Worm (Caenorhabditis elegans) whole organism, L4 larva: Measurements from ENCODE around the gene frm-3.

Source experiments
- D1046.2 ChIP-seq: fragments of 200-800 bp; sonication (Bioruptor generic); IDR thresholded peaks from 2 replicates; pipeline ENCODE4 v1.3.6; 2022; ENCODE audit warnings: missing genetic modification characterization, missing compliant biosample characterization
- F10B5.3 ChIP-seq: sonication (generic microtip); optimal IDR thresholded peaks from 2 replicates; lab custom pipeline; 2016; ENCODE audit warnings: mild to moderate bottlenecking, missing genetic modification characterization, missing compliant biosample characterization
- F26F4.8 ChIP-seq: fragments of 200-800 bp; sonication (Bioruptor generic); conservative IDR thresholded peaks from 2 replicates; pipeline ENCODE4 v1.3.6; 2022; ENCODE audit warnings: missing genetic modification characterization, missing compliant biosample characterization
- F37D6.2 ChIP-seq: sonication (generic microtip); optimal IDR thresholded peaks from 2 replicates; lab custom pipeline; 2016; ENCODE audit warnings: mild to moderate bottlenecking, missing genetic modification characterization, missing compliant biosample characterization
- R02D3.7 ChIP-seq: fragments of 150-350 bp; sonication (generic microtip); optimal IDR thresholded peaks from 3 replicates; lab custom pipeline; 2014; ENCODE audit warnings: missing biosample characterization, missing genetic modification characterization
- T20F7.1 ChIP-seq: fragments of 200-800 bp; sonication (Bioruptor generic); optimal IDR thresholded peaks from 2 replicates; lab custom pipeline; 2018; ENCODE audit warnings: mild to moderate bottlenecking, missing genetic modification characterization, missing compliant biosample characterization
- Y5F2A.4 ChIP-seq: fragments of 200-800 bp; sonication (Bioruptor generic); optimal IDR thresholded peaks from 2 replicates; lab custom pipeline; 2018; ENCODE audit warnings: mild to moderate bottlenecking, missing genetic modification characterization, missing compliant biosample characterization
- ZK546.5 ChIP-seq, 2 experiments: sonication (generic microtip); optimal IDR thresholded peaks; 2 replicates each; lab custom pipeline; 2017; ENCODE audit warnings: missing biosample characterization in 2 of 2, missing genetic modification characterization in 2 of 2
- aha-1 ChIP-seq: fragments of 150-350 bp; peaks from one replicate; lab custom pipeline; 2014; ENCODE audit warnings: missing biosample characterization, missing genetic modification characterization
- ama-1 ChIP-seq: fragments of 150-350 bp; optimal IDR thresholded peaks from 2 replicates; lab custom pipeline; 2014; ENCODE audit warnings: inconsistent platforms, mixed read lengths
- arid-1 ChIP-seq: fragments of 200-800 bp; sonication (Bioruptor generic); conservative IDR thresholded peaks from 2 replicates; pipeline ENCODE4 v1.3.6; 2022; ENCODE audit warnings: missing genetic modification reagents, missing genetic modification characterization, missing compliant biosample characterization
- ceh-28 ChIP-seq: fragments of 150-350 bp; optimal IDR thresholded peaks from 2 replicates; lab custom pipeline; 2014; ENCODE audit warnings: missing biosample characterization, missing genetic modification reagents, missing genetic modification characterization
- ceh-32 ChIP-seq: sonication (generic microtip); optimal IDR thresholded peaks from 2 replicates; lab custom pipeline; 2016; ENCODE audit warnings: mild to moderate bottlenecking, missing genetic modification characterization, missing compliant biosample characterization; ENCODE audit not compliant: poor library complexity
- ceh-44 ChIP-seq: fragments of 200-800 bp; sonication (Bioruptor generic); IDR thresholded peaks from 2 replicates; pipeline ENCODE4 v1.3.6; 2022; ENCODE audit warnings: missing genetic modification reagents, missing genetic modification characterization, missing compliant biosample characterization
- ceh-62 ChIP-seq: sonication (generic microtip); optimal IDR thresholded peaks from 2 replicates; lab custom pipeline; 2017; ENCODE audit warnings: missing biosample characterization, missing genetic modification characterization
- ceh-82 ChIP-seq: sonication (generic microtip); optimal IDR thresholded peaks from 2 replicates; lab custom pipeline; 2017; ENCODE audit warnings: missing biosample characterization, missing genetic modification characterization
- ctbp-1 ChIP-seq: fragments of 200-800 bp; sonication (Bioruptor generic); IDR thresholded peaks from 2 replicates; pipeline ENCODE4 v1.3.6; 2022; ENCODE audit warnings: missing genetic modification reagents, missing genetic modification characterization, missing compliant biosample characterization
- daf-12 ChIP-seq: fragments of 150-350 bp; optimal IDR thresholded peaks from 2 replicates; lab custom pipeline; 2014; ENCODE audit warnings: missing biosample characterization, missing genetic modification reagents, missing genetic modification characterization
- daf-16 ChIP-seq, 3 experiments: sonication (generic microtip); optimal IDR thresholded peaks; 2 replicates each; lab custom pipeline; 2016 to 2017; ENCODE audit warnings: missing genetic modification characterization in 3 of 3, missing genetic modification reagents in 3 of 3, mild to moderate bottlenecking in 2 of 3, missing compliant biosample characterization in 2 of 3, missing biosample characterization in 1 of 3, moderate library complexity in 1 of 3
- egl-27 ChIP-seq: sonication (generic microtip); optimal IDR thresholded peaks from 3 replicates; lab custom pipeline; 2017; ENCODE audit warnings: missing biosample characterization, missing genetic modification reagents, missing genetic modification characterization
- egl-43 ChIP-seq: fragments of 200-800 bp; sonication (Bioruptor generic); IDR thresholded peaks from 2 replicates; pipeline ENCODE4 v1.3.6; 2022; ENCODE audit warnings: missing genetic modification reagents, missing genetic modification characterization, missing compliant biosample characterization
- jun-1 ChIP-seq: fragments of 150-350 bp; optimal IDR thresholded peaks from 2 replicates; lab custom pipeline; 2014; ENCODE audit warnings: missing biosample characterization, missing genetic modification reagents, missing genetic modification characterization
- lim-7 ChIP-seq: fragments of 200-800 bp; sonication (Bioruptor generic); IDR thresholded peaks from 2 replicates; pipeline ENCODE4 v1.3.6; 2022; ENCODE audit warnings: missing genetic modification characterization, missing compliant biosample characterization
- lin-13 ChIP-seq: fragments of 150-350 bp; optimal IDR thresholded peaks from 2 replicates; lab custom pipeline; 2014; ENCODE audit warnings: missing biosample characterization, missing genetic modification reagents, missing genetic modification characterization
- lin-29 ChIP-seq: fragments of 200-800 bp; sonication (Bioruptor generic); IDR thresholded peaks from 2 replicates; pipeline ENCODE4 v1.3.6; 2022; ENCODE audit warnings: missing genetic modification reagents, missing genetic modification characterization, missing compliant biosample characterization
- lin-38 ChIP-seq: fragments of 200-800 bp; sonication (Bioruptor generic); IDR thresholded peaks from 2 replicates; pipeline ENCODE4 v1.3.6; 2022; ENCODE audit warnings: missing genetic modification reagents, missing genetic modification characterization, missing compliant biosample characterization
- lsy-2 ChIP-seq, 2 experiments: fragments of 150-350 bp in 1 of 2; sonication (generic microtip) in 1 of 2; optimal IDR thresholded peaks; 2 replicates each; lab custom pipeline; 2014 to 2017; ENCODE audit warnings: missing biosample characterization in 2 of 2, missing genetic modification characterization in 2 of 2
- mdt-29 ChIP-seq: fragments of 200-800 bp; sonication (Bioruptor generic); IDR thresholded peaks from 2 replicates; pipeline ENCODE4 v1.3.6; 2022; ENCODE audit warnings: missing genetic modification reagents, missing genetic modification characterization, missing compliant biosample characterization
- mep-1 ChIP-seq: fragments of 150-350 bp; sonication (generic microtip); optimal IDR thresholded peaks from 3 replicates; lab custom pipeline; 2014; ENCODE audit warnings: missing biosample characterization, missing genetic modification characterization
- mxl-2 ChIP-seq: fragments of 200-800 bp; sonication (Bioruptor generic); conservative IDR thresholded peaks from 2 replicates; pipeline ENCODE4 v1.3.6; 2022; ENCODE audit warnings: missing genetic modification reagents, missing genetic modification characterization, missing compliant biosample characterization
- mxl-3 ChIP-seq: fragments of 200-800 bp; sonication (Bioruptor generic); optimal IDR thresholded peaks from 2 replicates; lab custom pipeline; 2018; ENCODE audit warnings: mild to moderate bottlenecking, missing genetic modification characterization, missing compliant biosample characterization
- nhr-11 ChIP-seq: fragments of 150-350 bp; optimal IDR thresholded peaks from 2 replicates; lab custom pipeline; 2014; ENCODE audit warnings: missing biosample characterization, missing genetic modification characterization
- nhr-48 ChIP-seq: sonication (generic microtip); optimal IDR thresholded peaks from 2 replicates; lab custom pipeline; 2016; ENCODE audit warnings: mild to moderate bottlenecking, missing genetic modification characterization, missing compliant biosample characterization
- nhr-6 ChIP-seq: fragments of 150-350 bp; optimal IDR thresholded peaks from 2 replicates; lab custom pipeline; 2014; ENCODE audit warnings: missing biosample characterization, missing genetic modification characterization
- nhr-76 ChIP-seq: fragments of 150-350 bp; optimal IDR thresholded peaks from 2 replicates; lab custom pipeline; 2014; ENCODE audit warnings: missing biosample characterization, missing genetic modification characterization
- pha-4 ChIP-seq, 2 experiments: fragments of 150-350 bp in 1 of 2; fragments of 200-800 bp in 1 of 2; sonication (Bioruptor generic) in 1 of 2; IDR thresholded peaks in 1 of 2; optimal IDR thresholded peaks in 1 of 2; 2 replicates each; pipeline versions ENCODE4 v1.3.6 to Lab custom; 2014 to 2022; ENCODE audit warnings: missing genetic modification characterization in 2 of 2, missing genetic modification reagents in 2 of 2, missing biosample characterization in 1 of 2, missing compliant biosample characterization in 1 of 2
- php-3 ChIP-seq: fragments of 200-800 bp; sonication (Bioruptor generic); IDR thresholded peaks from 2 replicates; pipeline ENCODE4 v1.3.6; 2022; ENCODE audit warnings: missing genetic modification reagents, missing genetic modification characterization, missing compliant biosample characterization
- saeg-2 ChIP-seq: fragments of 200-800 bp; sonication (Bioruptor generic); IDR thresholded peaks from 2 replicates; pipeline ENCODE4 v1.3.6; 2022; ENCODE audit warnings: missing genetic modification reagents, missing genetic modification characterization, missing compliant biosample characterization
- snpc-4 ChIP-seq: fragments of 150-350 bp; optimal IDR thresholded peaks from 2 replicates; lab custom pipeline; 2014; ENCODE audit warnings: missing biosample characterization, missing genetic modification characterization
- spr-1 ChIP-seq: sonication (generic microtip); optimal IDR thresholded peaks from 2 replicates; lab custom pipeline; 2016; ENCODE audit warnings: mild to moderate bottlenecking, missing genetic modification characterization, missing compliant biosample characterization
- tra-1 ChIP-seq: fragments of 200-800 bp; sonication (Bioruptor generic); IDR thresholded peaks from 2 replicates; pipeline ENCODE4 v1.3.6; 2022; ENCODE audit warnings: missing genetic modification reagents, missing genetic modification characterization, missing compliant biosample characterization
- unc-130 ChIP-seq: sonication (generic microtip); optimal IDR thresholded peaks from 2 replicates; lab custom pipeline; 2016; ENCODE audit warnings: missing genetic modification reagents, missing genetic modification characterization, missing compliant biosample characterization
- zip-11 ChIP-seq: fragments of 200-800 bp; sonication (Bioruptor generic); IDR thresholded peaks from 2 replicates; pipeline ENCODE4 v1.3.6; 2022; ENCODE audit warnings: missing genetic modification characterization, missing compliant biosample characterization

Gene frm-3

DNA sequence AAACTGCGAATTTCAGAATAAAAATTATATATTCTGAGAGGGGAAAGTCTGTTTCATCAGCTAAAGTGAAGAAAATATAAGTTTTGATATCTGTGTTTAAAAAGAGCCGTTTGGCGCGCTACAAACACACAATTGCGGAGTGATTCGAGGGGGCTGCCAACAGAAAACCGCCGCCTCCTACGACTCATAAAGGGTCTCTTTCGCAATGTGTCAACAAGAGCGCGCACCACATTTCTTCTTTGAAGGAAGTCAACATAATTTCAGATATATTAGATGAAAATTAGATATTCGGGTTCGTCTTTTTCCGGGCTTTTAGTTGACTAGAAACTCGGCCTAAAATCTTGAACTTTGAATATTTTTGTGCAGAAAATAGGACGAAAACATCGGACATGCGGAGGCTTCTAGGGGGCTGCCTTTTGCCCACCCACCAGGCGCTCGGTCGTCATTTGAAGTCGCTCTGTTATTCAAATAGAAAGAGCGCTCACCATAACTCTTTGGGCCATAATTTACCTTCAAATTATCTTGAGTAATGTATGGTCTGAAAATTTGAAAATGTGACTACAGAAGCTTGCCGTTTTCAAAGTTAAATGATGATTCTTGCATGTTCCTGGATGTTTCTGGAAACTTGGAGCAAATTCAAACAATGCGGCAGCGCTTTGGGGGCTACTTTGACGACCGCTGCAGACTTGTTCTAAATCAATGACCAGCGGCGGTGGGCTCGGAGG lies 33.6 kb downstream of the frm-3 start (continued):
- TF ChIP-seq php-3 (GFP tag; lab: Robert Waterston, UW) (peak; percentile 86; the same call in 1 of the 2 replicates), nhr-6 (peak; percentile 84), F37D6.2 (tag; lab: Kevin White, UChicago) (peak; percentile 90), R02D3.7 (peak; percentile 32), ceh-28 (tag; lab: Kevin White, UChicago) (peak; percentile 41), nhr-76 (tag; lab: Kevin White, UChicago) (no peak), D1046.2 (GFP tag; lab: Robert Waterston, UW) (peak; percentile 84; the same call in 1 of the 2 replicates)

DNA sequence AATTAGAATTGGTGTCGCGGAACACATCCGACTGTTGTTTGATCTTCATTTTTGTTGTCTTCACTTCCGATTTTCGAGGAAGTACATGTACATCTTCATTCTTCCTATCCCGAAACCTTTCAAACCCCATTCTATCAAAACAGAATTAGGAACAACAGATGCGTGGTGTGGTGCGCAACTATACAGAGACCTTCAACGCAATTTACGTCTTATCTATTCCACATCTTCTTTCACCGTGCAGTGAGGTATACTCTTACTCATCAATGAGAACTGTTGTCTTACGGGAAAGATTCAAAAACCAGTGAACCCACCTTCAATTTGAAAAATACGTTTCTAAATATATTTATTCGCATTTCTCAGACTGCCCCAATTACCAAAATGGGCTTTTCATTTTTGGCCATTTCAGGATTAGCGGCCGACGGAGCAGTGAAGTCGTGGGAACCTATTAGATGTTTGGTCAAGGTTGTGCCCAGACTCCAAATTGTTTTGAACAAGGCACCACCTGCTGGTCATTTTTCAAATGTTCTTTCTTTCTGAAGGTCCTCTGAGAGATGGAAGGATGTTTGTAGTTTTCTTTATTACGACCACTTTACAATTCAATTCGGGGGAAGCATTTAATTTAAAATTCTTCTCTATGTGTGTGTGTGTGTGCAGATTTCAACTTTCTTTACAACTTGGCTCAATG lies 34.7 kb downstream of the frm-3 start:
- no peak for TF ChIP-seq ceh-44 (GFP tag; lab: Robert Waterston, UW)
- no peak for TF ChIP-seq spr-1 (tag; lab: Kevin White, UChicago)
- TF ChIP-seq unc-130 (GFP tag; lab: Kevin White, UChicago) = no peak
- TF ChIP-seq jun-1 (tag; lab: Kevin White, UChicago) = no peak
- peak; percentile 13 for TF ChIP-seq aha-1
- no peak for TF ChIP-seq php-3 (GFP tag; lab: Robert Waterston, UW)
- TF ChIP-seq lim-7 = no peak
- 0 out of 2 replicates have a peak, but pooled peaks have one; percentile 31 for TF ChIP-seq tra-1 (GFP tag; lab: Robert Waterston, UW)

DNA sequence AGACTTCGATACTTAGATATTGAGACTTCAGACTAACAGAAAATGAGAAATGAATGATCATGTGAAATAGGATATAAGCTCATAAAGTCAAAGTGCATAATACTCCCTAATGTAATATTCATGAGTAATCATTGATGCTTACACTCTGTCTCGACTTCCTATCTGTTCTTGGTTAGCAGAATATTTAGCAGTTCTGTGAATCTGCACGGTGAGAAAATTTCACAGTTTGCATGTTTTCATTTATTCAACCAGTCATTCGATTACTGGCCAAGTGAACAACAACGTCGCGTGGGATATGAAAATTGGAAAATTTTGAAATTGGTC lies 35.2 kb downstream of the frm-3 start:
- TF ChIP-seq daf-16 (GFP tag; optimal IDR thresholded peaks at IDR 0.05; lab: Kevin White, UChicago) (no peak), daf-16 (tag; optimal IDR thresholded peaks at IDR 0.05; lab: Kevin White, UChicago) (no peak), ceh-82 (tag; lab: Kevin White, UChicago) (no peak), lin-13 (GFP tag; lab: Kevin White, UChicago) (no peak), saeg-2 (GFP tag; lab: Robert Waterston, UW) (no peak), mxl-3 (GFP tag; lab: Kevin White, UChicago) (no peak), lin-38 (GFP tag; lab: Robert Waterston, UW) (no peak), mep-1 (tag; lab: Kevin White, UChicago) (no peak), F10B5.3 (tag; lab: Kevin White, UChicago) (no peak), zip-11 (GFP tag; lab: Robert Waterston, UW) (no peak), pha-4 (GFP tag; IDR thresholded peaks at IDR 0.05; lab: Robert Waterston, UW) (no peak), pha-4 (tag; optimal IDR thresholded peaks at IDR 0.05; lab: Kevin White, UChicago) (no peak), ceh-32 (tag; lab: Kevin White, UChicago) (no peak), nhr-11 (no peak)

DNA sequence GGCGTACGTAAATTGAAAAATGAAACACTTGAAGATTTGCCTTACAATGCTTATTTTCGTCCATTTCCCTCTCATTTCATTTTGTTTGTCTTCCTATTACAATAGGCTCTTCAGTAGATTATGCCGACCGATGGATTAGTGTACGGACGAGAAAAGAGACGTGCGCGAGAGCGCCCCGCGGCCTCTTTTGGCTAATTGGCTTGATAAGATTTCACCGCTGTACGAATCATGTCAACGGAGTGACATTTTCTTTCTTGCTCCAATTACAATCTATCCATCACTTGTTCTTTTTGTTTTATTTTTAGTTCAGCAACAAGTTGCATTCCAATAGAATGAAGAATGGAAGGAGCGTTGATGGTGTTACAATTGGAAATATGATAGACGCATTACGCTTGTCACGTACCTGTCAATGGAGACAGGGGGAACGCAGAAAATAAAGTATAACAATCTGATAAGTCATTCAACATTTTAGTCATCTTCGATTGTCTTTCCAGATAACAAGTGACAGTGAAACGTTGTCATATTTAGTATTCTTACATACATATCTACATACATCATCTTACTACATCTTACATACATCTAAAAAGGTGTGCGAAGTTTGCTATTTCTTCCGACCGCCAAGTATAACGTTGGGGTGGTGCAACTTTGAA lies 35.9 kb downstream of the frm-3 start:
- no peak for TF ChIP-seq lim-7
- TF ChIP-seq F26F4.8 (GFP tag; lab: Robert Waterston, UW) = no peak
- no peak for TF ChIP-seq egl-27 (tag; lab: Kevin White, UChicago)
- no peak for TF ChIP-seq Y5F2A.4 (GFP tag; lab: Kevin White, UChicago)
- TF ChIP-seq lsy-2 (tag; optimal IDR thresholded peaks at IDR 0.05; lab: Kevin White, UChicago) = no peak
- no peak for TF ChIP-seq egl-43 (GFP tag; lab: Robert Waterston, UW)
- no peak for TF ChIP-seq mxl-2 (GFP tag; lab: Robert Waterston, UW)
- no peak for TF ChIP-seq saeg-2 (GFP tag; lab: Robert Waterston, UW)
- no peak for TF ChIP-seq daf-12 (tag; lab: Kevin White, UChicago)
- peak; percentile 24 for TF ChIP-seq T20F7.1 (GFP tag; lab: Kevin White, UChicago)
- TF ChIP-seq R02D3.7 = no peak
- TF ChIP-seq snpc-4 (tag; lab: Kevin White, UChicago) = no peak
- TF ChIP-seq ctbp-1 (GFP tag; lab: Robert Waterston, UW) = no peak
- TF ChIP-seq ama-1 (lab: Kevin White, UChicago) = no peak
- no peak for TF ChIP-seq mdt-29 (GFP tag; lab: Robert Waterston, UW)
- TF ChIP-seq php-3 (GFP tag; lab: Robert Waterston, UW) = no peak
- no peak for TF ChIP-seq ceh-44 (GFP tag; lab: Robert Waterston, UW)
- no peak for TF ChIP-seq arid-1 (GFP tag; lab: Robert Waterston, UW)
- TF ChIP-seq nhr-48 (tag; lab: Kevin White, UChicago) = peak; percentile 60
- no peak for TF ChIP-seq lin-29 (GFP tag; lab: Robert Waterston, UW)
- TF ChIP-seq ceh-62 (tag; lab: Kevin White, UChicago) = no peak
- TF ChIP-seq ZK546.5 (tag; optimal IDR thresholded peaks at IDR 0.05; lab: Kevin White, UChicago) = no peak
